Worm (Caenorhabditis elegans) whole organism, late embryonic: ENCODE measurements around the gene C17G1.5.

Experiments used
- F13H6.1 ChIP-seq: sonication (generic microtip); optimal IDR thresholded peaks from 2 replicates; lab custom pipeline; 2016; ENCODE audit warnings: missing genetic modification characterization, missing compliant biosample characterization
- ceh-45 ChIP-seq: fragments of 200-800 bp; sonication (Bioruptor generic); IDR thresholded peaks from 2 replicates; pipeline ENCODE4 v1.3.6; 2022; ENCODE audit warnings: missing genetic modification reagents, missing genetic modification characterization, missing compliant biosample characterization
- dve-1 ChIP-seq: sonication (generic microtip); optimal IDR thresholded peaks from 2 replicates; lab custom pipeline; 2017; ENCODE audit warnings: antibody characterized with exemption, mild to moderate bottlenecking, missing genetic modification characterization, missing compliant biosample characterization
- hlh-6 ChIP-seq: sonication (generic microtip); optimal IDR thresholded peaks from 2 replicates; lab custom pipeline; 2016; ENCODE audit warnings: missing genotype, missing genetic modification characterization, missing compliant biosample characterization
- pha-4 ChIP-seq: fragments of 150-350 bp; optimal IDR thresholded peaks from 2 replicates; lab custom pipeline; 2018; ENCODE audit warnings: missing biosample characterization, missing genetic modification reagents, missing genetic modification characterization
- unc-86 ChIP-seq: sonication (generic microtip); optimal IDR thresholded peaks from 2 replicates; lab custom pipeline; 2016; ENCODE audit warnings: missing genetic modification characterization, missing compliant biosample characterization

DNA sequence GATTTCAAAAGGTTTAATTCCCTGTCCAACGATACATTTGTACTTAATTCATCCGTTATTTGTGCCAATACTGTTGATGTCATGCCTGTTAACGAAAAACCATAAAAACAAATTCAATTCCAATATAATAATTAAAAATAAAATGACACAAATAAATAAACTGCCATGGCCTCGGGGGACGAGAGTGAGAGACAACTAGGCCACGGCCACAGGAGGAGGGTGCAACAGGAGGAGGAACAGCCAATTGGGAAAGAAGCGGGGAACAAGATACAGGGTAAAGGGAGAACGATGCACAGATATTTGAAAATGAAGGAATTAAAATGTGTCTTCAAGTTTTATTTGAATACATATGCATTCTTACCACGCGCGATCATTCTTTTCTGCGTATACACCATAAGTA is 21.2 kb upstream of the C17G1.5 start, which contains the start of gene F21G4.6:
- TF ChIP-seq hlh-6 (tag; lab: Kevin White, UChicago) = no peak
- no peak for TF ChIP-seq dve-1 (tag; lab: Kevin White, UChicago)
- TF ChIP-seq unc-86 (tag; lab: Kevin White, UChicago) = no peak
- no peak for TF ChIP-seq ceh-45 (GFP tag; lab: Robert Waterston, UW)
- TF ChIP-seq F13H6.1 (tag; lab: Kevin White, UChicago) = no peak
- TF ChIP-seq pha-4 (tag; lab: Kevin White, UChicago) = no peak
